Fruit fly (Drosophila melanogaster) whole organism, embryonic: ENCODE measurements around the gene CG7379.
A peak's percentile ranks its signal among the peaks of the same experiment; 100 is the strongest.

Experiments
- Blimp-1 ChIP-seq: fragments of 200-800 bp; sonication (Bioruptor generic); optimal IDR thresholded peaks from 3 replicates; lab custom pipeline; 2018; ENCODE audit warnings: missing biosample characterization, missing genetic modification characterization, mild to moderate bottlenecking, moderate library complexity, missing genetic modification reagents
- CG10209 ChIP-seq: fragments of 200-800 bp; sonication (Bioruptor generic); optimal IDR thresholded peaks from 3 replicates; lab custom pipeline; 2017; ENCODE audit warnings: missing biosample characterization, mild to moderate bottlenecking, missing genetic modification characterization, missing genetic modification reagents
- CG10267 ChIP-seq: fragments of 200-800 bp; sonication (Bioruptor generic); optimal IDR thresholded peaks from 2 replicates; lab custom pipeline; 2018; ENCODE audit warnings: missing biosample characterization, mild to moderate bottlenecking, missing genetic modification characterization, moderate library complexity
- CG10431 ChIP-seq: fragments of 200-800 bp; sonication (Bioruptor generic); optimal IDR thresholded peaks from 3 replicates; lab custom pipeline; 2018; ENCODE audit warnings: missing biosample characterization, mild to moderate bottlenecking, missing genetic modification characterization
- CG11247 ChIP-seq: fragments of 200-800 bp; sonication (Bioruptor generic); IDR thresholded peaks from 2 replicates; pipeline ENCODE4 v1.3.6; 2022; ENCODE audit warnings: missing biosample characterization, missing genetic modification characterization
- CG13296 ChIP-seq: fragments of 200-800 bp; sonication (Bioruptor generic); optimal IDR thresholded peaks from 3 replicates; lab custom pipeline; 2018; ENCODE audit warnings: missing biosample characterization, mild to moderate bottlenecking, missing genetic modification characterization
- CG14050 ChIP-seq: fragments of 200-800 bp; sonication (Bioruptor generic); IDR thresholded peaks from 3 replicates; pipeline ENCODE4 v1.3.6; 2022; ENCODE audit warnings: missing biosample characterization, missing genetic modification characterization
- CG17186 ChIP-seq: fragments of 200-800 bp; sonication (Bioruptor generic); optimal IDR thresholded peaks from 3 replicates; lab custom pipeline; 2017; ENCODE audit warnings: missing biosample characterization, missing genetic modification reagents, missing genetic modification characterization
- CG18262 ChIP-seq: fragments of 200-800 bp; optimal IDR thresholded peaks from 3 replicates; lab custom pipeline; 2019; ENCODE audit warnings: missing biosample characterization, mild to moderate bottlenecking, missing genetic modification characterization, moderate library complexity
- CG18599 ChIP-seq: fragments of 200-800 bp; sonication (Bioruptor generic); optimal IDR thresholded peaks from 3 replicates; lab custom pipeline; 2017; ENCODE audit warnings: missing biosample characterization, missing genetic modification characterization, mild to moderate bottlenecking, moderate library complexity, missing genetic modification reagents
- CG2120 ChIP-seq: fragments of 200-800 bp; sonication (Bioruptor generic); optimal IDR thresholded peaks from 3 replicates; lab custom pipeline; 2016; ENCODE audit warnings: missing biosample characterization, missing genetic modification characterization
- CG2199 ChIP-seq: fragments of 200-800 bp; sonication (Bioruptor generic); IDR thresholded peaks from 3 replicates; pipeline ENCODE4 v1.3.6; 2022; ENCODE audit warnings: missing biosample characterization, missing genetic modification characterization
- CG2678 ChIP-seq: fragments of 200-800 bp; sonication (Bioruptor generic); optimal IDR thresholded peaks from 3 replicates; lab custom pipeline; 2019; ENCODE audit warnings: missing biosample characterization, mild to moderate bottlenecking, missing genetic modification characterization, moderate library complexity
- CG42726 ChIP-seq: fragments of 200-800 bp; sonication (Bioruptor generic); IDR thresholded peaks from 2 replicates; pipeline ENCODE4 v1.3.6; 2022; ENCODE audit warnings: missing biosample characterization, missing genetic modification characterization; ENCODE audit not compliant: partially characterized antibody
- CG4820 ChIP-seq: fragments of 200-800 bp; sonication (Bioruptor generic); optimal IDR thresholded peaks from 3 replicates; lab custom pipeline; 2016; ENCODE audit warnings: missing biosample characterization, missing genetic modification characterization
- CG5180 ChIP-seq: fragments of 200-800 bp; sonication (Bioruptor generic); optimal IDR thresholded peaks from 3 replicates; lab custom pipeline; 2017; ENCODE audit warnings: missing biosample characterization, missing genetic modification characterization, mild to moderate bottlenecking, moderate library complexity, missing genetic modification reagents
- CG7271 ChIP-seq: fragments of 200-800 bp; sonication (Bioruptor generic); optimal IDR thresholded peaks from 2 replicates; lab custom pipeline; 2018; ENCODE audit warnings: missing biosample characterization, mild to moderate bottlenecking, missing genetic modification characterization, moderate library complexity
- CG7786 ChIP-seq: fragments of 200-800 bp; sonication (Bioruptor generic); optimal IDR thresholded peaks from 2 replicates; lab custom pipeline; 2016; ENCODE audit warnings: missing biosample characterization, missing genetic modification characterization
- CG8924 ChIP-seq: fragments of 200-800 bp; optimal IDR thresholded peaks from 3 replicates; lab custom pipeline; 2019; ENCODE audit warnings: missing biosample characterization, mild to moderate bottlenecking, missing genetic modification characterization, moderate library complexity
- Deaf1 ChIP-seq: fragments of 200-800 bp; optimal IDR thresholded peaks from 3 replicates; lab custom pipeline; 2019; ENCODE audit warnings: missing biosample characterization, mild to moderate bottlenecking, missing genetic modification characterization, moderate library complexity
- Doc2 ChIP-seq: fragments of 200-800 bp; sonication (Bioruptor generic); IDR thresholded peaks from 2 replicates; pipeline ENCODE4 v1.3.6; 2022; ENCODE audit warnings: missing biosample characterization, missing genetic modification characterization
- Dref ChIP-seq: fragments of 200-800 bp; sonication (Bioruptor generic); IDR thresholded peaks from 2 replicates; pipeline ENCODE4 v1.3.6; 2022; ENCODE audit warnings: missing biosample characterization, missing genetic modification characterization
- Eip74EF ChIP-seq, 2 experiments: fragments of 200-800 bp in 1 of 2; fragments of >200 bp in 1 of 2; sonication (Bioruptor generic) in 1 of 2; optimal IDR thresholded peaks; 2 replicates each; lab custom pipeline; 2017 to 2019; ENCODE audit warnings: missing biosample characterization in 2 of 2, missing genetic modification characterization in 2 of 2, mild to moderate bottlenecking in 1 of 2, moderate library complexity in 1 of 2
- Elba2 ChIP-seq: fragments of 200-800 bp; sonication (Bioruptor generic); optimal IDR thresholded peaks from 3 replicates; lab custom pipeline; 2016; ENCODE audit warnings: missing biosample characterization, missing genetic modification characterization
- Ets65A ChIP-seq: fragments of 200-800 bp; sonication (Bioruptor generic); peaks from one replicate; lab custom pipeline; 2016; ENCODE audit warnings: missing biosample characterization, missing genetic modification characterization
- HLH54F ChIP-seq: fragments of 200-800 bp; sonication (Bioruptor generic); optimal IDR thresholded peaks from 3 replicates; lab custom pipeline; 2016; ENCODE audit warnings: missing biosample characterization, missing genetic modification characterization
- HLHmδ ChIP-seq: fragments of 200-800 bp; sonication (Bioruptor generic); optimal IDR thresholded peaks from 2 replicates; lab custom pipeline; 2018; ENCODE audit warnings: missing biosample characterization, mild to moderate bottlenecking, missing genetic modification characterization, moderate library complexity
- HmgZ ChIP-seq: fragments of 200-800 bp; sonication (Bioruptor generic); optimal IDR thresholded peaks from 2 replicates; lab custom pipeline; 2018; ENCODE audit warnings: missing biosample characterization, mild to moderate bottlenecking, missing genetic modification characterization
- Lhr ChIP-seq: fragments of 200-800 bp; sonication (Bioruptor generic); optimal IDR thresholded peaks from 3 replicates; lab custom pipeline; 2017; ENCODE audit warnings: mild to moderate bottlenecking, missing biosample characterization, missing genetic modification reagents, missing genetic modification characterization
- MBD-R2 ChIP-seq: fragments of 200-800 bp; sonication (Bioruptor generic); IDR thresholded peaks from 2 replicates; pipeline ENCODE4 v1.3.6; 2022; ENCODE audit warnings: missing biosample characterization, missing genetic modification characterization
- MTF-1 ChIP-seq: fragments of 200-800 bp; sonication (Bioruptor generic); optimal IDR thresholded peaks from 2 replicates; lab custom pipeline; 2018; ENCODE audit warnings: missing biosample characterization, mild to moderate bottlenecking, missing genetic modification characterization, borderline replicate concordance
- PHDP ChIP-seq: fragments of 200-800 bp; sonication (Bioruptor generic); optimal IDR thresholded peaks from 3 replicates; lab custom pipeline; 2018; ENCODE audit warnings: missing biosample characterization, mild to moderate bottlenecking, missing genetic modification characterization, moderate library complexity
- Trl ChIP-seq, 3 experiments: fragments of >200 bp in 2 of 3; fragments of 200-800 bp in 1 of 3; sonication (Bioruptor generic) in 1 of 3; optimal IDR thresholded peaks; 2 replicates in 1 of 3; 3 replicates in 2 of 3; lab custom pipeline; 2016 to 2017; ENCODE audit warnings: missing biosample characterization in 1 of 3, missing genetic modification characterization in 1 of 3
- Usf ChIP-seq: fragments of 200-800 bp; sonication (Bioruptor generic); optimal IDR thresholded peaks from 2 replicates; lab custom pipeline; 2017; ENCODE audit warnings: missing genotype, missing biosample characterization, missing genetic modification characterization
- az2 ChIP-seq: fragments of 200-800 bp; sonication (Bioruptor generic); optimal IDR thresholded peaks from 3 replicates; lab custom pipeline; 2016; ENCODE audit warnings: missing biosample characterization, missing genetic modification characterization
- cas ChIP-seq: fragments of 200-800 bp; sonication (Bioruptor generic); IDR thresholded peaks from 2 replicates; pipeline ENCODE4 v1.3.6; 2022; ENCODE audit warnings: missing biosample characterization, missing genetic modification characterization
- chn ChIP-seq: fragments of 200-800 bp; sonication (Bioruptor generic); optimal IDR thresholded peaks from 2 replicates; lab custom pipeline; 2016; ENCODE audit warnings: missing biosample characterization, missing genetic modification characterization
- fd3F ChIP-seq: fragments of 200-800 bp; sonication (Bioruptor generic); optimal IDR thresholded peaks from 2 replicates; lab custom pipeline; 2018; ENCODE audit warnings: missing biosample characterization, mild to moderate bottlenecking, missing genetic modification characterization, moderate library complexity
- gsb-n ChIP-seq: fragments of 200-800 bp; sonication (Bioruptor generic); optimal IDR thresholded peaks from 3 replicates; lab custom pipeline; 2018; ENCODE audit warnings: missing biosample characterization, mild to moderate bottlenecking, missing genetic modification characterization
- hth ChIP-seq: fragments of >200 bp; optimal IDR thresholded peaks from 2 replicates; lab custom pipeline; 2017; ENCODE audit warnings: inconsistent platforms
- jing ChIP-seq: fragments of 200-800 bp; sonication (Bioruptor generic); optimal IDR thresholded peaks from 2 replicates; lab custom pipeline; 2018; ENCODE audit warnings: missing biosample characterization, mild to moderate bottlenecking, missing genetic modification characterization
- lilli ChIP-seq: fragments of 200-800 bp; sonication (Bioruptor generic); optimal IDR thresholded peaks from 3 replicates; lab custom pipeline; 2016; ENCODE audit warnings: missing biosample characterization, missing genetic modification characterization
- lmd ChIP-seq: fragments of 200-800 bp; sonication (Bioruptor generic); IDR thresholded peaks from 2 replicates; pipeline ENCODE4 v1.3.6; 2022; ENCODE audit warnings: missing biosample characterization, missing genetic modification characterization
- oc ChIP-seq: fragments of 200-800 bp; sonication (Bioruptor generic); optimal IDR thresholded peaks from 2 replicates; lab custom pipeline; 2018; ENCODE audit warnings: missing biosample characterization, mild to moderate bottlenecking, missing genetic modification characterization, moderate library complexity
- onecut ChIP-seq: fragments of 200-800 bp; sonication (Bioruptor generic); IDR thresholded peaks from 2 replicates; pipeline ENCODE4 v1.3.6; 2022; ENCODE audit warnings: missing biosample characterization, missing genetic modification characterization
- row ChIP-seq: fragments of 200-800 bp; sonication (Bioruptor generic); IDR thresholded peaks from 3 replicates; pipeline ENCODE4 v1.3.6; 2022; ENCODE audit warnings: missing biosample characterization, missing genetic modification characterization
- so ChIP-seq: fragments of 200-800 bp; sonication (Bioruptor generic); IDR thresholded peaks from 3 replicates; pipeline ENCODE4 v1.3.6; 2022; ENCODE audit warnings: missing biosample characterization, missing genetic modification characterization
- wek ChIP-seq: fragments of 200-800 bp; sonication (Bioruptor generic); optimal IDR thresholded peaks from 3 replicates; lab custom pipeline; 2018; ENCODE audit warnings: missing biosample characterization, mild to moderate bottlenecking, missing genetic modification characterization, moderate library complexity
- zen2 ChIP-seq: fragments of 200-800 bp; sonication (Bioruptor generic); IDR thresholded peaks from 3 replicates; pipeline ENCODE4 v1.3.6; 2022; ENCODE audit warnings: missing biosample characterization, missing genetic modification characterization; ENCODE audit not compliant: partially characterized antibody

Gene CG7379

DNA sequence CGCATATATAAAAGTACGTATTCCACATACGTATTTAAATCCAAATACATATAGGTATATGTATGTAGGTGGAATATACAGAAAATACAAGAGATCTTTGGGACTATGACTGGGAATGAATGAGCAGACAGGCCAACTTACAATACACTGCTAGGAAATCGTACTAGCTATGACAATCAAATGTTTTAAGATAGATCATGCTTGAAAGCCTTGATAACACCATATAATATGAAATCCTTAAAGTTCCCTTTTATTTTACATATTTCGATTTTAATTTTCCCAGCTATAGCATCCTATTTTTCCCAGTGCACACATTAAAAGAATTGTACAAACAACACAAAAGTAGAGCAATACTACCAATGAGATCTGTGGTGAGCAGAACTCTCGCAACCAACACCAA is 16.7 kb downstream of the CG7379 start (continued):
- no peak for TF ChIP-seq CG42726
- TF ChIP-seq lilli (GFP tag; lab: Kevin White, UChicago): peak; percentile 76
- TF ChIP-seq PHDP: peak; percentile 77
- TF ChIP-seq CG18599: peak; percentile 78
- no peak for TF ChIP-seq Lhr (GFP tag; lab: Kevin White, UChicago)
- TF ChIP-seq fd3F (GFP tag; lab: Kevin White, UChicago): peak; percentile 73
- TF ChIP-seq CG13296: peak; percentile 80
- peak; percentile 80 for TF ChIP-seq so
- no peak for TF ChIP-seq Trl (optimal IDR thresholded peaks at IDR 0.05; lab: Kevin White, UChicago)
- TF ChIP-seq Trl (GFP tag; optimal IDR thresholded peaks at IDR 0.05; lab: Kevin White, UChicago): peak; percentile 84
- peak; percentile 26 for TF ChIP-seq jing (GFP tag; lab: Kevin White, UChicago)
- peak; percentile 84 for TF ChIP-seq CG4820 (GFP tag; lab: Kevin White, UChicago)
- peak; percentile 62 for TF ChIP-seq gsb-n (tag; lab: Kevin White, UChicago)
- TF ChIP-seq Eip74EF (GFP tag; optimal IDR thresholded peaks at IDR 0.05; lab: Kevin White, UChicago): peak in 1 of 2 experiments; percentile 82
- TF ChIP-seq chn (GFP tag; lab: Kevin White, UChicago): peak; percentile 60
- peak; percentile 8 for TF ChIP-seq CG10431
- peak; percentile 68 for TF ChIP-seq CG10209 (GFP tag; lab: Kevin White, UChicago)
- peak; percentile 66 for TF ChIP-seq CG10267 (tag; lab: Kevin White, UChicago)
- peak; percentile 57; the same call in 1 of the 2 replicates for TF ChIP-seq cas
- no peak for TF ChIP-seq zen2 (GFP tag; lab: Robert Waterston, UW)
- no peak for TF ChIP-seq MTF-1
- peak; percentile 40 for TF ChIP-seq wek
- peak; percentile 74 for TF ChIP-seq CG14050 (GFP tag; lab: Robert Waterston, UW)
- peak; percentile 78 for TF ChIP-seq CG8924 (tag; lab: Kevin White, UChicago)
- peak; percentile 72 for TF ChIP-seq oc (tag; lab: Kevin White, UChicago)
- TF ChIP-seq HLH54F (GFP tag; lab: Kevin White, UChicago): peak; percentile 66
- TF ChIP-seq Elba2 (GFP tag; lab: Kevin White, UChicago): no peak
- TF ChIP-seq az2 (GFP tag; lab: Kevin White, UChicago): peak; percentile 70
- TF ChIP-seq CG7271 (tag; lab: Kevin White, UChicago): no peak
- TF ChIP-seq CG2678 (tag; lab: Kevin White, UChicago): peak; percentile 93
- peak; percentile 89 for TF ChIP-seq lmd
- TF ChIP-seq row (GFP tag; lab: Robert Waterston, UW): peak; percentile 88
- TF ChIP-seq CG5180: peak; percentile 57
- peak; percentile 88 for TF ChIP-seq CG11247 (GFP tag; lab: Robert Waterston, UW)
- TF ChIP-seq Ets65A: peak; percentile 95
- no peak for TF ChIP-seq CG17186 (GFP tag; lab: Kevin White, UChicago)
- TF ChIP-seq Blimp-1 (GFP tag; lab: Kevin White, UChicago): peak; percentile 84
- TF ChIP-seq CG18262: peak; percentile 87
- TF ChIP-seq onecut (GFP tag; lab: Robert Waterston, UW): peak; percentile 57
- TF ChIP-seq MBD-R2: peak; percentile 65
- TF ChIP-seq HLHmδ: no peak
- TF ChIP-seq CG2199: 0 out of 3 replicates have a peak, but pooled peaks have one; percentile 37
- peak; percentile 74 for TF ChIP-seq CG7786 (GFP tag; lab: Kevin White, UChicago)
- 0 out of 2 replicates have a peak, but pooled peaks have one; percentile 16 for TF ChIP-seq Dref (GFP tag; lab: Robert Waterston, UW)
- peak; percentile 2 for TF ChIP-seq Usf (GFP tag; lab: Kevin White, UChicago)
- TF ChIP-seq CG2120 (GFP tag; lab: Kevin White, UChicago): peak; percentile 86
- TF ChIP-seq Doc2: peak; percentile 39; the same call in 1 of the 2 replicates
- TF ChIP-seq hth (lab: Kevin White, UChicago): no peak
- peak; percentile 38 for TF ChIP-seq Deaf1 (tag; lab: Kevin White, UChicago)
- TF ChIP-seq HmgZ (tag; lab: Kevin White, UChicago): peak; percentile 66
